Fruit fly (Drosophila melanogaster) whole organism, embryonic: ENCODE measurements around the gene COX7B.

ENCODE experiments used
- Awh ChIP-seq: fragments of 200-800 bp; sonication (Bioruptor generic); IDR thresholded peaks from 2 replicates; pipeline ENCODE4, ENCODE4 v1.3.6; 2022; ENCODE audit warnings: missing biosample characterization, missing genetic modification characterization
- Bteb2 ChIP-seq: fragments of 200-800 bp; sonication (Bioruptor generic); optimal IDR thresholded peaks from 2 replicates; lab custom pipeline; 2016; ENCODE audit warnings: missing biosample characterization, missing genetic modification characterization
- CG10267 ChIP-seq: fragments of 200-800 bp; sonication (Bioruptor generic); optimal IDR thresholded peaks from 2 replicates; lab custom pipeline; 2018; ENCODE audit warnings: missing biosample characterization, mild to moderate bottlenecking, missing genetic modification characterization, moderate library complexity
- CG10274 ChIP-seq: fragments of 200-800 bp; sonication (Bioruptor generic); optimal IDR thresholded peaks from 3 replicates; lab custom pipeline; 2017; ENCODE audit warnings: missing biosample characterization, mild to moderate bottlenecking, missing genetic modification characterization
- CG11723 ChIP-seq: fragments of 200-800 bp; sonication (Bioruptor generic); optimal IDR thresholded peaks from 2 replicates; lab custom pipeline; 2017; ENCODE audit warnings: missing biosample characterization, mild to moderate bottlenecking, missing genetic modification characterization
- CG13287 ChIP-seq: fragments of 200-800 bp; sonication (Bioruptor generic); IDR thresholded peaks from 2 replicates; pipeline ENCODE4 v1.3.6; 2022; ENCODE audit warnings: missing biosample characterization, missing genetic modification characterization; ENCODE audit not compliant: partially characterized antibody
- CG13894 ChIP-seq: fragments of 200-800 bp; sonication (Bioruptor generic); optimal IDR thresholded peaks from 3 replicates; lab custom pipeline; 2018; ENCODE audit warnings: missing biosample characterization, mild to moderate bottlenecking, missing genetic modification characterization, moderate library complexity
- CG15601 ChIP-seq: fragments of 200-800 bp; sonication (Bioruptor generic); optimal IDR thresholded peaks from 3 replicates; lab custom pipeline; 2019; ENCODE audit warnings: missing biosample characterization, mild to moderate bottlenecking, missing genetic modification characterization, moderate library complexity
- CG1647 ChIP-seq: fragments of 200-800 bp; sonication (Bioruptor generic); optimal IDR thresholded peaks from 3 replicates; lab custom pipeline; 2016; ENCODE audit warnings: missing biosample characterization, missing genetic modification characterization
- CG17328 ChIP-seq: fragments of 200-800 bp; sonication (Bioruptor generic); IDR thresholded peaks from 2 replicates; pipeline ENCODE4 v1.3.6; 2022; ENCODE audit warnings: missing biosample characterization, missing genetic modification characterization
- CG2120 ChIP-seq: fragments of 200-800 bp; sonication (Bioruptor generic); optimal IDR thresholded peaks from 3 replicates; lab custom pipeline; 2016; ENCODE audit warnings: missing biosample characterization, missing genetic modification characterization
- CG34224 ChIP-seq: fragments of 200-800 bp; sonication (Bioruptor generic); IDR thresholded peaks from 3 replicates; pipeline ENCODE4 v1.3.6; 2022; ENCODE audit warnings: missing biosample characterization, missing genetic modification characterization; ENCODE audit not compliant: partially characterized antibody
- CG4854 ChIP-seq: fragments of 200-800 bp; sonication (Bioruptor generic); optimal IDR thresholded peaks from 2 replicates; lab custom pipeline; 2016; ENCODE audit warnings: missing biosample characterization, missing genetic modification characterization, inconsistent platforms
- CG5180 ChIP-seq: fragments of 200-800 bp; sonication (Bioruptor generic); optimal IDR thresholded peaks from 3 replicates; lab custom pipeline; 2017; ENCODE audit warnings: missing biosample characterization, missing genetic modification characterization, mild to moderate bottlenecking, moderate library complexity, missing genetic modification reagents
- CG7271 ChIP-seq: fragments of 200-800 bp; sonication (Bioruptor generic); optimal IDR thresholded peaks from 2 replicates; lab custom pipeline; 2018; ENCODE audit warnings: missing biosample characterization, mild to moderate bottlenecking, missing genetic modification characterization, moderate library complexity
- CG7745 ChIP-seq: fragments of 200-800 bp; sonication (Bioruptor generic); optimal IDR thresholded peaks from 2 replicates; lab custom pipeline; 2018; ENCODE audit warnings: missing biosample characterization, mild to moderate bottlenecking, missing genetic modification characterization, moderate library complexity
- Deaf1 ChIP-seq: fragments of 200-800 bp; optimal IDR thresholded peaks from 3 replicates; lab custom pipeline; 2019; ENCODE audit warnings: missing biosample characterization, mild to moderate bottlenecking, missing genetic modification characterization, moderate library complexity
- Dip2 ChIP-seq: fragments of 200-800 bp; sonication (Bioruptor generic); IDR thresholded peaks from 2 replicates; pipeline ENCODE4 v1.3.6; 2022; ENCODE audit warnings: missing biosample characterization, missing genetic modification characterization
- GATAe ChIP-seq: fragments of 200-800 bp; sonication (Bioruptor generic); conservative IDR thresholded peaks from 2 replicates; pipeline ENCODE4 v1.3.6; 2022; ENCODE audit warnings: missing biosample characterization, missing genetic modification characterization
- Gsc ChIP-seq: fragments of 200-800 bp; sonication (Bioruptor generic); IDR thresholded peaks from 2 replicates; pipeline ENCODE4 v1.3.6; 2022; ENCODE audit warnings: missing biosample characterization, missing genetic modification characterization
- HLH54F ChIP-seq: fragments of 200-800 bp; sonication (Bioruptor generic); optimal IDR thresholded peaks from 3 replicates; lab custom pipeline; 2016; ENCODE audit warnings: missing biosample characterization, missing genetic modification characterization
- Hey ChIP-seq: fragments of 200-800 bp; sonication (Bioruptor generic); optimal IDR thresholded peaks from 3 replicates; lab custom pipeline; 2018; ENCODE audit warnings: missing biosample characterization, mild to moderate bottlenecking, missing genetic modification characterization
- HmgZ ChIP-seq: fragments of 200-800 bp; sonication (Bioruptor generic); optimal IDR thresholded peaks from 2 replicates; lab custom pipeline; 2018; ENCODE audit warnings: missing biosample characterization, mild to moderate bottlenecking, missing genetic modification characterization
- Hmx ChIP-seq: fragments of 200-800 bp; sonication (Bioruptor generic); optimal IDR thresholded peaks from 2 replicates; lab custom pipeline; 2016; ENCODE audit warnings: missing biosample characterization, missing genetic modification characterization
- Kr ChIP-seq: fragments of 200-800 bp; sonication (Bioruptor generic); optimal IDR thresholded peaks from 2 replicates; lab custom pipeline; 2017; ENCODE audit warnings: missing biosample characterization, mild to moderate bottlenecking, missing genetic modification characterization
- Med ChIP-seq: fragments of 200-800 bp; sonication (Bioruptor generic); peaks from one replicate; lab custom pipeline; 2016; ENCODE audit warnings: missing biosample characterization, missing genetic modification characterization, mild to moderate bottlenecking, inconsistent platforms, moderate library complexity
- NC2α ChIP-seq: fragments of 200-800 bp; sonication (Bioruptor generic); optimal IDR thresholded peaks from 2 replicates; lab custom pipeline; 2016; ENCODE audit warnings: missing biosample characterization, missing genetic modification characterization
- NK7.1 ChIP-seq: fragments of 200-800 bp; sonication (Bioruptor generic); optimal IDR thresholded peaks from 3 replicates; lab custom pipeline; 2016; ENCODE audit warnings: missing biosample characterization, missing genetic modification characterization
- PHDP ChIP-seq: fragments of 200-800 bp; sonication (Bioruptor generic); optimal IDR thresholded peaks from 3 replicates; lab custom pipeline; 2018; ENCODE audit warnings: missing biosample characterization, mild to moderate bottlenecking, missing genetic modification characterization, moderate library complexity
- Rfx ChIP-seq: fragments of 200-800 bp; sonication (Bioruptor generic); IDR thresholded peaks from 2 replicates; pipeline ENCODE4 v1.3.6; 2022; ENCODE audit warnings: missing biosample characterization, missing genetic modification characterization
- Spps ChIP-seq: fragments of 200-800 bp; sonication (Bioruptor generic); optimal IDR thresholded peaks from 2 replicates; lab custom pipeline; 2018; ENCODE audit warnings: missing biosample characterization, mild to moderate bottlenecking, missing genetic modification characterization
- Xrp1 ChIP-seq: fragments of 200-800 bp; sonication (Bioruptor generic); IDR thresholded peaks from 2 replicates; pipeline ENCODE4 v1.3.6; 2022; ENCODE audit warnings: missing biosample characterization, missing genetic modification characterization
- chif ChIP-seq, 2 experiments: fragments of 200-800 bp; sonication (Bioruptor generic); optimal IDR thresholded peaks; 3 replicates each; lab custom pipeline; 2016; ENCODE audit warnings: missing biosample characterization in 2 of 2, missing genetic modification characterization in 2 of 2
- chn ChIP-seq: fragments of 200-800 bp; sonication (Bioruptor generic); optimal IDR thresholded peaks from 2 replicates; lab custom pipeline; 2016; ENCODE audit warnings: missing biosample characterization, missing genetic modification characterization
- ci ChIP-seq: fragments of 200-800 bp; sonication (Bioruptor generic); IDR thresholded peaks from 3 replicates; pipeline ENCODE4 v1.3.6; 2022; ENCODE audit warnings: missing biosample characterization, missing genetic modification characterization
- da ChIP-seq: fragments of 200-800 bp; sonication (Bioruptor generic); optimal IDR thresholded peaks from 2 replicates; lab custom pipeline; 2016; ENCODE audit warnings: missing biosample characterization, missing genetic modification characterization
- dmrt11E ChIP-seq: fragments of 200-800 bp; sonication (Bioruptor generic); optimal IDR thresholded peaks from 3 replicates; lab custom pipeline; 2018; ENCODE audit warnings: missing biosample characterization, mild to moderate bottlenecking, missing genetic modification characterization, moderate library complexity
- exex ChIP-seq: fragments of 200-800 bp; sonication (Bioruptor generic); optimal IDR thresholded peaks from 4 replicates; lab custom pipeline; 2018; ENCODE audit warnings: missing biosample characterization, mild to moderate bottlenecking, missing genetic modification characterization, moderate library complexity
- gce ChIP-seq: fragments of 200-800 bp; sonication (Bioruptor generic); IDR thresholded peaks from 3 replicates; pipeline ENCODE4 v1.3.6; 2022; ENCODE audit warnings: missing biosample characterization, missing genetic modification characterization
- kah ChIP-seq: fragments of 200-800 bp; sonication (Bioruptor generic); optimal IDR thresholded peaks from 2 replicates; lab custom pipeline; 2018; ENCODE audit warnings: missing biosample characterization, mild to moderate bottlenecking, missing genetic modification characterization
- kay ChIP-seq: fragments of 200-800 bp; sonication (Bioruptor generic); optimal IDR thresholded peaks from 2 replicates; lab custom pipeline; 2016; ENCODE audit warnings: missing biosample characterization, missing genetic modification characterization
- nerfin-1 ChIP-seq: fragments of 200-800 bp; sonication (Bioruptor generic); optimal IDR thresholded peaks from 3 replicates; lab custom pipeline; 2019; ENCODE audit warnings: missing biosample characterization, mild to moderate bottlenecking, missing genetic modification characterization, moderate library complexity
- nom ChIP-seq: fragments of 200-800 bp; sonication (Bioruptor generic); optimal IDR thresholded peaks from 2 replicates; lab custom pipeline; 2017; ENCODE audit warnings: missing biosample characterization, missing genetic modification characterization, mild to moderate bottlenecking, moderate library complexity, missing genetic modification reagents
- pho ChIP-seq: fragments of 200-800 bp; sonication (Bioruptor generic); optimal IDR thresholded peaks from 2 replicates; lab custom pipeline; 2016; ENCODE audit warnings: missing biosample characterization, missing genetic modification characterization
- pita ChIP-seq: fragments of 200-800 bp; sonication (Bioruptor generic); optimal IDR thresholded peaks from 2 replicates; lab custom pipeline; 2017; ENCODE audit warnings: missing biosample characterization, mild to moderate bottlenecking, missing genetic modification characterization
- psq ChIP-seq: fragments of 200-800 bp; sonication (Bioruptor generic); optimal IDR thresholded peaks from 2 replicates; lab custom pipeline; 2017; ENCODE audit warnings: missing biosample characterization, missing genetic modification characterization
- pum ChIP-seq: fragments of 200-800 bp; sonication (Bioruptor generic); optimal IDR thresholded peaks from 2 replicates; lab custom pipeline; 2016; ENCODE audit warnings: missing biosample characterization, missing genetic modification characterization
- seq ChIP-seq: fragments of 200-800 bp; sonication (Bioruptor generic); IDR thresholded peaks from 2 replicates; pipeline ENCODE4 v1.3.6; 2022; ENCODE audit warnings: missing biosample characterization, missing genetic modification characterization
- sisA ChIP-seq: fragments of 200-800 bp; sonication (Bioruptor generic); IDR thresholded peaks from 2 replicates; pipeline ENCODE4 v1.3.6; 2022; ENCODE audit warnings: missing biosample characterization, missing genetic modification characterization
- sug ChIP-seq: fragments of 200-800 bp; optimal IDR thresholded peaks from 2 replicates; lab custom pipeline; 2019; ENCODE audit warnings: missing biosample characterization, mild to moderate bottlenecking, missing genetic modification characterization, moderate library complexity
- unpg ChIP-seq: fragments of 200-800 bp; sonication (Bioruptor generic); optimal IDR thresholded peaks from 3 replicates; lab custom pipeline; 2018; ENCODE audit warnings: missing biosample characterization, mild to moderate bottlenecking, missing genetic modification characterization, moderate library complexity
- z ChIP-seq: fragments of 200-800 bp; sonication (Bioruptor generic); IDR thresholded peaks from 3 replicates; pipeline ENCODE4 v1.3.6; 2022; ENCODE audit warnings: missing biosample characterization, missing genetic modification characterization

Gene COX7B

dm6 chr3L:17470110-17470509 is 44.8 kb downstream of the COX7B start, which contains the start of gene SecCl (continued):
- no peak for TF ChIP-seq psq
- TF ChIP-seq gce = no peak
- no peak for TF ChIP-seq sisA (GFP tag; lab: Robert Waterston, UW)
- 0 out of 2 replicates have a peak, but pooled peaks have one; percentile 14 for TF ChIP-seq Rfx (GFP tag; lab: Robert Waterston, UW)
- TF ChIP-seq CG5180 = peak; percentile 87
- TF ChIP-seq CG1647 (GFP tag; lab: Kevin White, UChicago) = no peak
- no peak for TF ChIP-seq CG10267 (tag; lab: Kevin White, UChicago)
- no peak for TF ChIP-seq NK7.1 (GFP tag; lab: Kevin White, UChicago)
- no peak for TF ChIP-seq Bteb2 (GFP tag; lab: Kevin White, UChicago)
- TF ChIP-seq CG4854 = no peak
- TF ChIP-seq unpg (GFP tag; lab: Kevin White, UChicago) = no peak
- no peak for TF ChIP-seq PHDP (tag; lab: Kevin White, UChicago)
- TF ChIP-seq exex (tag; lab: Kevin White, UChicago) = peak; percentile 31
- peak; percentile 44 for TF ChIP-seq sug (tag; lab: Kevin White, UChicago)
- TF ChIP-seq Hey (tag; lab: Kevin White, UChicago) = no peak
- no peak for TF ChIP-seq CG7271
- no peak for TF ChIP-seq CG17328
- no peak for TF ChIP-seq CG34224
- no peak for TF ChIP-seq CG2120 (GFP tag; lab: Kevin White, UChicago)
- no peak for TF ChIP-seq Xrp1 (GFP tag; lab: Robert Waterston, UW)
- no peak for TF ChIP-seq kah (GFP tag; lab: Kevin White, UChicago)
- no peak for TF ChIP-seq NC2α (GFP tag; lab: Kevin White, UChicago)
- no peak for TF ChIP-seq pho (GFP tag; lab: Kevin White, UChicago)
- no peak for TF ChIP-seq CG15601
- no peak for TF ChIP-seq CG7745 (tag; lab: Kevin White, UChicago)
- no peak for TF ChIP-seq pita (GFP tag; lab: Kevin White, UChicago)
- no peak for TF ChIP-seq Spps (tag; lab: Kevin White, UChicago)
- TF ChIP-seq CG13894 (tag; lab: Kevin White, UChicago) = peak; percentile 90
- no peak for TF ChIP-seq kay (GFP tag; lab: Kevin White, UChicago)
- TF ChIP-seq Gsc (GFP tag; lab: Robert Waterston, UW) = no peak
- no peak for TF ChIP-seq pum (GFP tag; lab: Kevin White, UChicago)
- peak; percentile 94 for TF ChIP-seq Deaf1 (tag; lab: Kevin White, UChicago)
- TF ChIP-seq Awh (GFP tag; lab: Robert Waterston, UW) = no peak
- TF ChIP-seq Dip2 (GFP tag; lab: Robert Waterston, UW) = no peak
- peak; percentile 62 for TF ChIP-seq Med (GFP tag; lab: Kevin White, UChicago)
- TF ChIP-seq GATAe (GFP tag; lab: Robert Waterston, UW) = peak; percentile 53
- TF ChIP-seq Hmx = no peak
- TF ChIP-seq seq (GFP tag; lab: Robert Waterston, UW) = no peak
- no peak for TF ChIP-seq nom
- TF ChIP-seq ci (GFP tag; lab: Robert Waterston, UW) = peak; percentile 55; the same call in 1 of the 3 replicates
- no peak for TF ChIP-seq CG11723 (GFP tag; lab: Kevin White, UChicago)
- no peak for TF ChIP-seq nerfin-1
- TF ChIP-seq HLH54F (GFP tag; lab: Kevin White, UChicago) = no peak
- peak; percentile 60 for TF ChIP-seq HmgZ (tag; lab: Kevin White, UChicago)
- TF ChIP-seq Kr (GFP tag; lab: Kevin White, UChicago) = no peak
- TF ChIP-seq da = no peak
- peak; percentile 63; the same call in 1 of the 3 replicates for TF ChIP-seq z (GFP tag; lab: Robert Waterston, UW)
- no peak for TF ChIP-seq CG10274 (GFP tag; lab: Kevin White, UChicago)
- no peak for TF ChIP-seq CG13287
- TF ChIP-seq chif (GFP tag; optimal IDR thresholded peaks at IDR 0.05; lab: Kevin White, UChicago) = no peak
- no peak for TF ChIP-seq dmrt11E
- TF ChIP-seq chn = no peak
